Worm (Caenorhabditis elegans) whole organism, L2 larva: ENCODE data around the gene cccp-1.
A peak's percentile ranks its signal among the peaks of the same experiment; 100 is the strongest.

Experiments used
- egl-27 ChIP-seq: sonication (generic microtip); optimal IDR thresholded peaks from 3 replicates; lab custom pipeline; 2017; ENCODE audit warnings: missing biosample characterization, missing genetic modification reagents, missing genetic modification characterization
- fos-1 ChIP-seq: fragments of 150-350 bp; optimal IDR thresholded peaks from 2 replicates; lab custom pipeline; 2014; ENCODE audit warnings: missing biosample characterization, missing genetic modification characterization
- gmeb-1 ChIP-seq: fragments of 150-350 bp; optimal IDR thresholded peaks from 2 replicates; lab custom pipeline; 2014; ENCODE audit warnings: missing biosample characterization, missing genetic modification characterization
- lin-39 ChIP-seq: fragments of 150-350 bp; optimal IDR thresholded peaks from 2 replicates; lab custom pipeline; 2014; ENCODE audit warnings: missing biosample characterization, missing genetic modification reagents, missing genetic modification characterization
- sma-9 ChIP-seq, 2 experiments: fragments of 150-350 bp in 1 of 2; sonication (generic microtip) in 1 of 2; optimal IDR thresholded peaks; 2 replicates each; lab custom pipeline; 2014 to 2016; ENCODE audit warnings: missing genetic modification characterization in 2 of 2, mild to moderate bottlenecking in 1 of 2, missing biosample characterization in 1 of 2, missing compliant biosample characterization in 1 of 2, missing genetic modification reagents in 1 of 2, moderate library complexity in 1 of 2
- unc-55 ChIP-seq: fragments of 150-350 bp; sonication (generic microtip); optimal IDR thresholded peaks from 3 replicates; lab custom pipeline; 2014; ENCODE audit warnings: missing biosample characterization, missing genetic modification reagents, missing genetic modification characterization
- ztf-11 ChIP-seq: sonication (generic microtip); optimal IDR thresholded peaks from 2 replicates; lab custom pipeline; 2017; ENCODE audit warnings: missing biosample characterization, missing genetic modification characterization

DNA sequence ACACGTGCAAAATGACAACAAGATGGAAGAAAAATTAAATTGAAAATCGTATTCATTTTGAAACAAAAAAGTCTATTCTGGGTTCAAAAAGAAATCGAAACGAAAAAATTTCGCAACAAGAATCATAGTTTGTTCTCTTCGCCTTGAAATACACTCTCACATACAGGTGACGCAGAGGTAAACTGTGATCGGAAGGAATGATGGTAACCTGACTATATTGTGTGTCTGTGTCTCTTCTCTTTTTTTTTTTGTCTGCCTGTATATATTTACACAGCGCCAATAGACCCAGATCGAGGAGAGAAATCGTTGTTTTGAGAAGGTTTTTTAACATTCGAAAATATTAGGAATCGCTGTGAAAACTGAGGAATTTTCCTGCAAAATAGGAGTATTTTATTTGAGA lies 48.6 kb upstream of the cccp-1 start:
- TF ChIP-seq unc-55 (GFP tag; lab: Kevin White, UChicago) (no peak), gmeb-1 (tag; lab: Kevin White, UChicago) (peak; percentile 31), ztf-11 (no peak), lin-39 (tag; lab: Kevin White, UChicago) (no peak), egl-27 (tag; lab: Kevin White, UChicago) (no peak), sma-9 (GFP tag; optimal IDR thresholded peaks at IDR 0.05; lab: Kevin White, UChicago) (no peak), sma-9 (tag; optimal IDR thresholded peaks at IDR 0.05; lab: Kevin White, UChicago) (no peak), fos-1 (tag; lab: Kevin White, UChicago) (peak; percentile 97)
